Worm (Caenorhabditis elegans) whole organism, late embryonic: ENCODE data around the gene rcat-1.

Experiments used
- C08G9.2 ChIP-seq: sonication (generic microtip); optimal IDR thresholded peaks from 2 replicates; lab custom pipeline; 2016; ENCODE audit warnings: mild to moderate bottlenecking, missing genetic modification characterization, moderate library complexity, missing compliant biosample characterization
- C38D4.7 ChIP-seq: fragments of 200-800 bp; sonication (Bioruptor generic); optimal IDR thresholded peaks from 2 replicates; lab custom pipeline; 2018; ENCODE audit warnings: mild to moderate bottlenecking, missing genetic modification characterization, moderate library complexity, missing compliant biosample characterization
- K09A11.1 ChIP-seq: sonication (generic microtip); optimal IDR thresholded peaks from 2 replicates; lab custom pipeline; 2017; ENCODE audit warnings: antibody characterized with exemption, mild to moderate bottlenecking, missing genetic modification characterization, missing compliant biosample characterization; ENCODE audit not compliant: insufficient read depth
- Y22D7AL.16 ChIP-seq: sonication (generic microtip); optimal IDR thresholded peaks from 2 replicates; lab custom pipeline; 2016; ENCODE audit warnings: missing genetic modification characterization, missing compliant biosample characterization
- ahr-1 ChIP-seq: sonication (generic microtip); optimal IDR thresholded peaks from 2 replicates; lab custom pipeline; 2016; ENCODE audit warnings: missing genetic modification characterization, missing compliant biosample characterization
- ama-1 ChIP-seq: fragments of 150-350 bp; optimal IDR thresholded peaks from 2 replicates; lab custom pipeline; 2014
- ceh-18 ChIP-seq: sonication (generic microtip); optimal IDR thresholded peaks from 2 replicates; lab custom pipeline; 2016; ENCODE audit warnings: missing genetic modification characterization, missing compliant biosample characterization
- ceh-2 ChIP-seq: sonication (generic microtip); optimal IDR thresholded peaks from 2 replicates; lab custom pipeline; 2016; ENCODE audit warnings: missing genotype, missing genetic modification characterization, missing compliant biosample characterization
- ceh-22 ChIP-seq: sonication (generic microtip); optimal IDR thresholded peaks from 2 replicates; lab custom pipeline; 2017; ENCODE audit warnings: missing biosample characterization, missing genetic modification characterization
- ceh-24 ChIP-seq: sonication (generic microtip); optimal IDR thresholded peaks from 2 replicates; lab custom pipeline; 2016; ENCODE audit warnings: mild to moderate bottlenecking, missing genetic modification characterization, missing compliant biosample characterization
- ceh-30 ChIP-seq: fragments of 150-350 bp; optimal IDR thresholded peaks from 2 replicates; lab custom pipeline; 2014; ENCODE audit warnings: missing biosample characterization, missing genetic modification characterization
- ceh-31 ChIP-seq: sonication (generic microtip); optimal IDR thresholded peaks from 2 replicates; lab custom pipeline; 2016; ENCODE audit warnings: missing genetic modification characterization, missing compliant biosample characterization
- ceh-48 ChIP-seq: sonication (generic microtip); optimal IDR thresholded peaks from 2 replicates; lab custom pipeline; 2016; ENCODE audit warnings: missing genetic modification characterization, inconsistent platforms, missing compliant biosample characterization
- che-1 ChIP-seq: sonication (generic microtip); optimal IDR thresholded peaks from 2 replicates; lab custom pipeline; 2016; ENCODE audit warnings: mild to moderate bottlenecking, missing genetic modification characterization, missing compliant biosample characterization
- dve-1 ChIP-seq: sonication (generic microtip); optimal IDR thresholded peaks from 2 replicates; lab custom pipeline; 2017; ENCODE audit warnings: antibody characterized with exemption, mild to moderate bottlenecking, missing genetic modification characterization, missing compliant biosample characterization
- elt-4 ChIP-seq: sonication (generic microtip); optimal IDR thresholded peaks from 2 replicates; lab custom pipeline; 2016; ENCODE audit warnings: missing genetic modification characterization, missing compliant biosample characterization
- ets-4 ChIP-seq: sonication (generic microtip); optimal IDR thresholded peaks from 2 replicates; lab custom pipeline; 2016; ENCODE audit warnings: missing genetic modification characterization, missing compliant biosample characterization
- eyg-1 ChIP-seq: sonication (generic microtip); optimal IDR thresholded peaks from 2 replicates; lab custom pipeline; 2016; ENCODE audit warnings: missing genotype, missing genetic modification characterization, missing compliant biosample characterization
- fax-1 ChIP-seq: sonication (generic microtip); optimal IDR thresholded peaks from 2 replicates; lab custom pipeline; 2016; ENCODE audit warnings: missing genotype, missing genetic modification characterization, missing compliant biosample characterization
- fkh-10 ChIP-seq: fragments of 150-350 bp; optimal IDR thresholded peaks from 2 replicates; lab custom pipeline; 2014; ENCODE audit warnings: missing biosample characterization, missing genetic modification reagents, missing genetic modification characterization
- hlh-13 ChIP-seq: fragments of 200-800 bp; sonication (Bioruptor generic); optimal IDR thresholded peaks from 2 replicates; lab custom pipeline; 2018; ENCODE audit warnings: mild to moderate bottlenecking, missing genetic modification characterization, missing compliant biosample characterization
- hlh-15 ChIP-seq: sonication (generic microtip); optimal IDR thresholded peaks from 2 replicates; lab custom pipeline; 2016; ENCODE audit warnings: missing genetic modification characterization, missing compliant biosample characterization
- hlh-8 ChIP-seq: sonication (generic microtip); optimal IDR thresholded peaks from 2 replicates; lab custom pipeline; 2016; ENCODE audit warnings: missing genotype, missing genetic modification characterization, missing compliant biosample characterization
- lin-11 ChIP-seq: fragments of 200-800 bp; sonication (Bioruptor generic); optimal IDR thresholded peaks from 2 replicates; lab custom pipeline; 2018; ENCODE audit warnings: mild to moderate bottlenecking, missing genetic modification characterization, missing compliant biosample characterization
- madf-2 ChIP-seq: sonication (generic microtip); optimal IDR thresholded peaks from 2 replicates; lab custom pipeline; 2017; ENCODE audit warnings: missing genetic modification characterization, missing compliant biosample characterization
- nfya-1 ChIP-seq: sonication (generic microtip); optimal IDR thresholded peaks from 2 replicates; lab custom pipeline; 2017; ENCODE audit warnings: missing genetic modification characterization, mild to moderate bottlenecking, missing compliant biosample characterization, antibody characterized with exemption, moderate library complexity
- pat-9 ChIP-seq: fragments of 200-800 bp; sonication (Bioruptor generic); optimal IDR thresholded peaks from 2 replicates; lab custom pipeline; 2018; ENCODE audit warnings: mild to moderate bottlenecking, missing genetic modification characterization, moderate library complexity, missing compliant biosample characterization
- pax-1 ChIP-seq: fragments of 150-350 bp; optimal IDR thresholded peaks from 2 replicates; lab custom pipeline; 2014; ENCODE audit warnings: missing biosample characterization, missing genetic modification characterization
- pha-2 ChIP-seq: sonication (generic microtip); optimal IDR thresholded peaks from 2 replicates; lab custom pipeline; 2017; ENCODE audit warnings: mild to moderate bottlenecking, missing genetic modification characterization, missing compliant biosample characterization
- pros-1 ChIP-seq: fragments of 150-350 bp; optimal IDR thresholded peaks from 2 replicates; lab custom pipeline; 2014; ENCODE audit warnings: missing biosample characterization, missing genetic modification reagents, missing genetic modification characterization
- ref-2 ChIP-seq: sonication (generic microtip); optimal IDR thresholded peaks from 2 replicates; lab custom pipeline; 2016; ENCODE audit warnings: missing genetic modification characterization, missing compliant biosample characterization
- sdc-2 ChIP-seq: sonication (generic microtip); optimal IDR thresholded peaks from 2 replicates; lab custom pipeline; 2016; ENCODE audit warnings: missing genotype, missing genetic modification characterization, missing compliant biosample characterization
- sox-4 ChIP-seq: sonication (generic microtip); optimal IDR thresholded peaks from 2 replicates; lab custom pipeline; 2017; ENCODE audit warnings: mild to moderate bottlenecking, missing genetic modification characterization, inconsistent platforms, missing compliant biosample characterization
- ttx-3 ChIP-seq: sonication (generic microtip); optimal IDR thresholded peaks from 2 replicates; lab custom pipeline; 2016; ENCODE audit warnings: missing genetic modification reagents, missing genetic modification characterization, missing compliant biosample characterization
- unc-42 ChIP-seq: sonication (generic microtip); optimal IDR thresholded peaks from 2 replicates; lab custom pipeline; 2016; ENCODE audit warnings: missing genotype, missing genetic modification characterization, missing compliant biosample characterization
- unc-55 ChIP-seq: sonication (generic microtip); optimal IDR thresholded peaks from 2 replicates; lab custom pipeline; 2017; ENCODE audit warnings: missing biosample characterization, missing genetic modification reagents, missing genetic modification characterization
- unc-86 ChIP-seq: sonication (generic microtip); optimal IDR thresholded peaks from 2 replicates; lab custom pipeline; 2016; ENCODE audit warnings: missing genetic modification characterization, missing compliant biosample characterization
- zip-5 ChIP-seq: sonication (generic microtip); optimal IDR thresholded peaks from 2 replicates; lab custom pipeline; 2016; ENCODE audit warnings: missing genetic modification characterization, missing compliant biosample characterization

Gene rcat-1

DNA sequence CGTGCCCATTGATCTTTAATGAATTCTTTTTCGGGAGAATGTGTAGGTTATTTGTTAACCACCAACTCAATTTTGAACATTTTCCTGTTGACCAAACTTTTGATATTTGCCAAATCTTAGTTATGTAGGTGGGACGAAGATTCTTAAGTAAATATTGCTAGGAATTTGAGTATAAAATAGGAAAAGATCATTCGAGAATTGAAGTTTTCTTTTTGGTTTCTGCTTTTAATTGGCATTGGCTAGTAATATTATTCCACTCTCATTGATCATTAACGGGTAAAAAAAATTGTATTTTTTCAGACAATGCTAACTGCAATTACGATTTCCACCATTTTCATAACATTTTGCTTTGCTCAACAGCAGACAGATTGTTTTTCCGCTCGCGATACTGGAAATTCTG, 10.9 kb upstream of the rcat-1 start, which contains the start of gene T21D12.12:
TSS of gene T21D12.12 (plus strand) at position 301 of the 400 bp plus-strand sequence.
- TF ChIP-seq C08G9.2: no peak
- TF ChIP-seq che-1 (tag; lab: Kevin White, UChicago): no peak
- no peak for TF ChIP-seq ceh-30 (tag; lab: Kevin White, UChicago)
- TF ChIP-seq pat-9 (tag; lab: Kevin White, UChicago): no peak
- TF ChIP-seq hlh-13: no peak
- no peak for TF ChIP-seq ets-4 (tag; lab: Kevin White, UChicago)
- no peak for TF ChIP-seq sox-4 (tag; lab: Kevin White, UChicago)
- no peak for TF ChIP-seq hlh-8 (tag; lab: Kevin White, UChicago)
- TF ChIP-seq sdc-2 (tag; lab: Kevin White, UChicago): no peak
- no peak for TF ChIP-seq ama-1 (lab: Kevin White, UChicago)
- no peak for TF ChIP-seq ceh-48 (tag; lab: Kevin White, UChicago)
- TF ChIP-seq lin-11 (tag; lab: Kevin White, UChicago): no peak
- no peak for TF ChIP-seq ref-2
- no peak for TF ChIP-seq ttx-3 (tag; lab: Kevin White, UChicago)
- TF ChIP-seq zip-5: no peak
- no peak for TF ChIP-seq K09A11.1 (tag; lab: Kevin White, UChicago)
- no peak for TF ChIP-seq ceh-22
- no peak for TF ChIP-seq dve-1 (tag; lab: Kevin White, UChicago)
- TF ChIP-seq hlh-15 (tag; lab: Kevin White, UChicago): no peak
- TF ChIP-seq elt-4: no peak

DNA sequence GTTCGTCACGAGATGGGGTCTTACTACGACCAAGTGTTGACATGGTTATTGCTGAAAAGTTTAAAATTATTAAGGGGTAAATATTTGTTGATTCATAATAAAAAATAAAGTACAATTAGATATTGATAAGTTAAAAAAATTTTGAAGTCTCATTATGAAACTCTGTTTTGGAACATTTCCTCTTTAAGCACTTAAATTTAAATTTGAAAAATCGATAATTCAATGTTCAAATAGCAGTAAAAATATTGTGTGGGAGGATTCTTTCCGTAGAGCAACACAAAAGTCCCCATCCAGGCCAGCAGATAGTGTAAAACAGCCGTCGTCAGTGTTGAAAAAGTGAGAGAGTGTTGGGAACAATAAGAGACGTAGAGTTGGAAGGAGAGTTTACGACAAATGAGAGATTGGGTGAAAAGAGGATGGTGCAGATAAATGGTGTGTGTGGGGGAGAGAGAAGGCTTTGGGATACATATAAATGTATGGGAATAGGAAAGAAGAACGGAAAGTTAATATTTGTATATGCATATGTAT, 9.0 kb upstream of the rcat-1 start, which contains the start of gene pat-6:
TSS of gene pat-6 (minus strand) at position 51 of the 528 bp plus-strand sequence.
- TF ChIP-seq ahr-1 (tag; lab: Kevin White, UChicago) (no peak), pha-2 (tag; lab: Kevin White, UChicago) (no peak), ceh-18 (tag; lab: Kevin White, UChicago) (peak; percentile 26), ceh-31 (tag; lab: Kevin White, UChicago) (peak; percentile 36), nfya-1 (tag; lab: Kevin White, UChicago) (peak; percentile 57), Y22D7AL.16 (no peak), unc-42 (tag; lab: Kevin White, UChicago) (no peak), unc-86 (tag; lab: Kevin White, UChicago) (no peak), che-1 (tag; lab: Kevin White, UChicago) (no peak), madf-2 (no peak), pros-1 (tag; lab: Kevin White, UChicago) (no peak), hlh-13 (no peak), ceh-2 (no peak), ceh-22 (no peak), ceh-24 (tag; lab: Kevin White, UChicago) (no peak), ttx-3 (tag; lab: Kevin White, UChicago) (no peak), pax-1 (peak; percentile 1), unc-55 (GFP tag; lab: Kevin White, UChicago) (peak; percentile 42)
- TF ChIP-seq, all 69 proteins: peak for 5

DNA sequence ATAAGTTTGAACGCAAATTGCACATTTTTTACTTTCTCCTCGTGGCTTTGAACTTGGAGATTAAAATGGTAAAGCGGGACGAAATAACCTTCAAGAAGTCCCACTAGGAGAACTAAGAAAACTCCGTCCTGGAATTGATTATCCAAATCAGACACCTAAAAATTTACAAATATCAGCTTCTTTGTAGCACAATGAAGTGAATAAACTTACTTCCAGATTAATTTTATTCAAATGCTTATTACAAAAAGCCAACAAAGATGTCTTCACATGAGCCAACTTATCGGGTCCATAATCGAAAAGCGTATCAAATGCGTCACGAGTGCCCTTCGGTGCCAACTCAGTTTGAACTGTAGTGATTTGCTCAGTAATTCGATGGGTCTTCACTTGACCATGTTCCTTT, 7.2 kb upstream of the rcat-1 start:
- TF ChIP-seq ceh-31 (tag; lab: Kevin White, UChicago) (no peak), fkh-10 (no peak), C38D4.7 (GFP tag; lab: Kevin White, UChicago) (no peak), zip-5 (no peak), ceh-18 (tag; lab: Kevin White, UChicago) (no peak), Y22D7AL.16 (no peak), dve-1 (tag; lab: Kevin White, UChicago) (no peak), eyg-1 (tag; lab: Kevin White, UChicago) (no peak), fax-1 (tag; lab: Kevin White, UChicago) (no peak), ref-2 (no peak), che-1 (tag; lab: Kevin White, UChicago) (no peak)
